Fruit fly (Drosophila melanogaster): ENCODE results near the gene HemK1.

The HemK1 gene

DNA sequence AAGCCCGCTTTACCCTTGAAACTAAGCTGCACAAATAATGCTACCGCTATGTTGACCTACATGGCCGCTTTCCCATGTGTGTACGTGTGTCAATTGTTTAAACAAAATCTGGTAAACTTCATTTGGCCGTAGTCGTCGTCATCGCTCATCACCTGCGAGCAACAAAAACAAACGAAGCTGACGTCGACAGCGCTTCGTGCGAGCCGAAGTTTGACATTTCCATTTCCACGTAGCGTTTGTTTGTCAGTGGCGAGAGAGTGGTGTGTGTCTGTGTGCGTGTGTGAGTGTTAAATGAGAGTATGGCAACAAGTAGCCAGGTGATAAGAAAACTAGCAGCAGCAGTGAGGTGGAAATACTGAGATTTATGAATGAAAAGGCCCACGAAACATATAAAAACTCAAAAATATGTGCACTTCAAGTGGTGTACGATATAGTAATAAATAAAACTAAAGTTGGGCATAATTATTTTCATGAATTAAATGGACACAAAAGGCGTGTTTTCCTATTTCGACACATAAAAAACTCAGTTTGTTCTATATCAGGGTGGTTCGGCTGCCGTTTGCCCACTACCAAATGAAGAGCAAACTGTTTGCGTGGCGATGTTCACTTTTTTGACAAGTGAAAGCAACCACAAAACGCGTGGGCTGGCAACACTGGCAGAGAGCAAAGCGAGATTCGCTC is 11.9 kb upstream of the HemK1 start (continued):
- TF ChIP-seq CG8319 (GFP tag; optimal IDR thresholded peaks at IDR 0.05) (no peak), spab (GFP tag; optimal IDR thresholded peaks at IDR 0.05) (no peak), fkh (GFP tag; optimal IDR thresholded peaks at IDR 0.05) (peak; percentile 97), pdm3 (GFP tag; optimal IDR thresholded peaks at IDR 0.05) (peak; percentile 29), CG11762 (GFP tag; optimal IDR thresholded peaks at IDR 0.05; ENCODE audit: insufficient read depth) (no peak), OdsH (GFP tag; optimal IDR thresholded peaks at IDR 0.05) (no peak), CG6854 (GFP tag; optimal IDR thresholded peaks at IDR 0.05) (no peak), fd85E (GFP tag; optimal IDR thresholded peaks at IDR 0.05) (no peak), CG3032 (tag; optimal IDR thresholded peaks at IDR 0.05) (no peak), CG34406 (GFP tag; optimal IDR thresholded peaks at IDR 0.05) (no peak), CG6163 (GFP tag; IDR thresholded peaks at IDR 0.05) (peak; percentile 25; the same call in 1 of the 3 replicates), eg (GFP tag; IDR thresholded peaks at IDR 0.05) (peak; percentile 3; the same call in 2 of the 3 replicates), dac (GFP tag; optimal IDR thresholded peaks at IDR 0.05) (no peak), CG6792 (GFP tag; optimal IDR thresholded peaks at IDR 0.05) (no peak), Eip75B (GFP tag; optimal IDR thresholded peaks at IDR 0.05) (no peak), achi (GFP tag; optimal IDR thresholded peaks at IDR 0.05) (peak; percentile 99)

DNA sequence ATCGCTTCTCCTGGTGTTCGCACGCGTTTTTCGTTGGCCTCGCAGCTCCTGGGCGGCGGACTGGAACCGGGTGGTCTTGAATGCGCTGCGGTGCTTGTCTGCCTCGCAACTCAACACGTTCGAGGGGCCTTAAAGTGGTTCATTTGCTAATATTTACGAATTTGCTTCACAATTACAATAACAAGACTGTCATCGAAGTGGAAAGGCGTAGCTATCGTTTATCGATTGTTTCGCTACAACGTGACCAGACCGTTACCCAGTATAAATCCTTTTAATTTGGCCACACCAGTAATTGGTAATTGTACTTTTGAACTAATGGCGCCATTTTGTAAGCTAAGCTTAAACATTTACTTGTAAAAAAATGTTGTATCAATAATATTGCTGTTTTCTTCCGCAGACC is 9.3 kb upstream of the HemK1 start, which contains the start of gene CG9536:
CG9536 (minus strand) TSS at position 223 of the 400 bp plus-strand sequence.
- TF ChIP-seq Met (GFP tag; optimal IDR thresholded peaks at IDR 0.05) (no peak), fd59A (GFP tag; optimal IDR thresholded peaks at IDR 0.05) (no peak), CG8119 (GFP tag; IDR thresholded peaks at IDR 0.05) (no peak), Ets21C (GFP tag; optimal IDR thresholded peaks at IDR 0.05) (no peak), Smox (GFP tag; optimal IDR thresholded peaks at IDR 0.05) (no peak), Ets96B (tag; optimal IDR thresholded peaks at IDR 0.05) (no peak), fkh (GFP tag; optimal IDR thresholded peaks at IDR 0.05) (peak; percentile 7)

DNA sequence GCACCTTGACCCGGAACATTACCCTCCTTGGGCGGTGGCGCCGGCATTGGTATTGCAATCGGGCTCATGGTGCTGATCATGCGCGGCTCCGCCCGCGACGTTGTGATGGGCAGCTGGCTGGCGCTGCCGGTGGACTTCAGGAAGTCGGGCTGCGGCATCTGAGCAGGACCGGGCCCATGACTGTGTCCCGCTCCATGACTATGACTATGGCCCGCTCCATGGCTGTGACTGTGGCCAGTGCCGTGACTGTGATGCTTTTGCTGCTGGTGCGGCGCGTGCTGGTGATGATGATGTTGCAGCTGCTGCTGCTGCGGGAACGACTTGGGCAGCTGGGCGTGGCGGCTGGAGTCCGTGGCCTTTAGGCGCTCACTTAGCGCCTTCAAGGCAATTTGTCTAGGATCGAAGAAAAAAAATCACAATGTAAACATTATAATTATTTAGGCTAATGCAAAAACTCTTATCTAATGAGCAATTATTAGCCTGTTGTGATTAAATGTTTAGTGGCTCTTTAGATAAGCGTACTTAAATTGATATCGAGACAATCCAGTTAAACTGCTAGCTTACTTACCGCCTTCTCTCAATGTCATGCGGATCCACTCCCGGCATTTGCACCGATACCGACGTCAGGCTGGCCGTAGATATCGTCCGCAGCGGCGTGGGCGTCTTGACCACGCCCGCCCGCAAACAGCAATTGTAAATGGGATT is 7.5 kb upstream of the HemK1 start:
- no peak for TF ChIP-seq dsx (GFP tag; optimal IDR thresholded peaks at IDR 0.05; ENCODE audit: poor library complexity, severe bottlenecking)
- no peak for TF ChIP-seq salr (GFP tag; optimal IDR thresholded peaks at IDR 0.05)
- no peak for TF ChIP-seq net (GFP tag; optimal IDR thresholded peaks at IDR 0.05)
- TF ChIP-seq Gug (GFP tag; IDR thresholded peaks at IDR 0.05), result no peak
- no peak for TF ChIP-seq Lpt (GFP tag; optimal IDR thresholded peaks at IDR 0.05)
- no peak for TF ChIP-seq Hr39 (GFP tag; optimal IDR thresholded peaks at IDR 0.05)
- TF ChIP-seq esn (GFP tag; optimal IDR thresholded peaks at IDR 0.05), result no peak
- no peak for TF ChIP-seq CG6276 (GFP tag; optimal IDR thresholded peaks at IDR 0.05)
- no peak for TF ChIP-seq acj6 (GFP tag; optimal IDR thresholded peaks at IDR 0.05)
- TF ChIP-seq Sox102F (GFP tag; optimal IDR thresholded peaks at IDR 0.05), result no peak
- no peak for TF ChIP-seq dac (GFP tag; optimal IDR thresholded peaks at IDR 0.05)
- TF ChIP-seq CG3919 (GFP tag; optimal IDR thresholded peaks at IDR 0.05), result no peak
- TF ChIP-seq lz (GFP tag; optimal IDR thresholded peaks at IDR 0.05), result no peak
- TF ChIP-seq Sox15 (GFP tag; optimal IDR thresholded peaks at IDR 0.05), result no peak
- no peak for TF ChIP-seq CG11902 (GFP tag; optimal IDR thresholded peaks at IDR 0.05)
- TF ChIP-seq CG6792 (GFP tag; optimal IDR thresholded peaks at IDR 0.05), result no peak
- no peak for TF ChIP-seq Smox (GFP tag; optimal IDR thresholded peaks at IDR 0.05)
- TF ChIP-seq CG31627 (GFP tag; optimal IDR thresholded peaks at IDR 0.05), result no peak
